Fruit fly (Drosophila melanogaster): ENCODE measurements around the gene CG32706.

CG32706 gene

dm6 chrX:9129436-9129835 is 42.5 kb downstream of the CG32706 start:
- TF ChIP-seq CG31627 (GFP tag; optimal IDR thresholded peaks at IDR 0.05) (no peak), Sox102F (GFP tag; optimal IDR thresholded peaks at IDR 0.05) (no peak), CG32006 (GFP tag; optimal IDR thresholded peaks at IDR 0.05) (no peak), lz (GFP tag; optimal IDR thresholded peaks at IDR 0.05) (no peak), Gug (GFP tag; IDR thresholded peaks at IDR 0.05) (no peak), fkh (GFP tag; optimal IDR thresholded peaks at IDR 0.05) (no peak), CG6808 (GFP tag; optimal IDR thresholded peaks at IDR 0.05) (no peak), dac (GFP tag; optimal IDR thresholded peaks at IDR 0.05) (no peak), CG4318 (GFP tag; optimal IDR thresholded peaks at IDR 0.05) (no peak)

dm6 chrX:9130243-9130642 is 43.3 kb downstream of the CG32706 start:
- no peak for TF ChIP-seq Met (GFP tag; optimal IDR thresholded peaks at IDR 0.05)
- no peak for TF ChIP-seq fkh (GFP tag; optimal IDR thresholded peaks at IDR 0.05)
- no peak for TF ChIP-seq CG6808 (GFP tag; optimal IDR thresholded peaks at IDR 0.05)
- no peak for TF ChIP-seq CG11902 (GFP tag; optimal IDR thresholded peaks at IDR 0.05)

DNA sequence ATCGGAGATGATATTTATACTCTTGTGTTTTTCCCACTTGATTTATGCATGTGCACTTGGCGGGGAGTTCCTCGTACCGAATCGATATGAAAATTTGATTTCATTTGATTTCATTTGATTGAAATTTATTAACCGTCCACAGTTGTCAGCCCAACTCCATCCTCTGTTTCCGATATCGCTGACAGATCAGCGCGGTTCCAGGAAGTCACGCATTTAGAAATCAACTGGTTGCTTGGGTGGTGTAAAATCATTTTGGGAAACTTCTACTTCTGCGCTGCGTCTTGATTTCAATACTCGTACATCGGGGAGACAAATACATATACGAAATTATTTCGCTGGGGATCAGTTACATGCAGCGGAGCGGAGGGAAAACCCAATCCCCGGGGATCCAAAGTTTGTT is 44.6 kb downstream of the CG32706 start:
- TF ChIP-seq CG6276 (GFP tag; optimal IDR thresholded peaks at IDR 0.05): no peak
- no peak for TF ChIP-seq topi (GFP tag; optimal IDR thresholded peaks at IDR 0.05)
- TF ChIP-seq CG10631 (GFP tag; optimal IDR thresholded peaks at IDR 0.05): no peak
- TF ChIP-seq CG3919 (GFP tag; optimal IDR thresholded peaks at IDR 0.05): no peak
- TF ChIP-seq Gug (GFP tag; IDR thresholded peaks at IDR 0.05): no peak
- no peak for TF ChIP-seq Lpt (GFP tag; optimal IDR thresholded peaks at IDR 0.05)
- TF ChIP-seq Hr4 (GFP tag; optimal IDR thresholded peaks at IDR 0.05): no peak
- no peak for TF ChIP-seq Met (GFP tag; optimal IDR thresholded peaks at IDR 0.05)
- no peak for TF ChIP-seq dsx (GFP tag; optimal IDR thresholded peaks at IDR 0.05; ENCODE audit: poor library complexity, severe bottlenecking)
- no peak for TF ChIP-seq cyc (GFP tag; optimal IDR thresholded peaks at IDR 0.05)
- TF ChIP-seq Eip78C (GFP tag): no peak
- TF ChIP-seq Sox15 (GFP tag; optimal IDR thresholded peaks at IDR 0.05): no peak
- no peak for TF ChIP-seq net (GFP tag; optimal IDR thresholded peaks at IDR 0.05)
- no peak for TF ChIP-seq OdsH (GFP tag; optimal IDR thresholded peaks at IDR 0.05)
- TF ChIP-seq Eip75B (GFP tag; optimal IDR thresholded peaks at IDR 0.05): no peak
- TF ChIP-seq Sox14 (GFP tag; optimal IDR thresholded peaks at IDR 0.05): no peak
- TF ChIP-seq fkh (GFP tag; optimal IDR thresholded peaks at IDR 0.05): no peak

dm6 chrX:9132589-9133237 is 45.8 kb downstream of the CG32706 start:
- no peak for TF ChIP-seq eg (GFP tag; IDR thresholded peaks at IDR 0.05)
- no peak for TF ChIP-seq CG4318 (GFP tag; optimal IDR thresholded peaks at IDR 0.05)
- no peak for TF ChIP-seq CG15336 (GFP tag; IDR thresholded peaks at IDR 0.05)
- TF ChIP-seq fd59A (GFP tag; optimal IDR thresholded peaks at IDR 0.05): no peak
- TF ChIP-seq dac (GFP tag; optimal IDR thresholded peaks at IDR 0.05): no peak
- no peak for TF ChIP-seq CG34406 (GFP tag; optimal IDR thresholded peaks at IDR 0.05)

- TF ChIP-seq topi (GFP tag; optimal IDR thresholded peaks at IDR 0.05): no peak
- peak; percentile 86 for TF ChIP-seq svp (GFP tag)
- no peak for TF ChIP-seq CG8119 (GFP tag; IDR thresholded peaks at IDR 0.05)
Observed at dm6 chrX:9133577-9134240, 46.8 kb downstream of the CG32706 start.

Measured in whole organism, prepupa.